Fruit fly (Drosophila melanogaster): ENCODE measurements around the gene CG14313.

The CG14313 gene

DNA sequence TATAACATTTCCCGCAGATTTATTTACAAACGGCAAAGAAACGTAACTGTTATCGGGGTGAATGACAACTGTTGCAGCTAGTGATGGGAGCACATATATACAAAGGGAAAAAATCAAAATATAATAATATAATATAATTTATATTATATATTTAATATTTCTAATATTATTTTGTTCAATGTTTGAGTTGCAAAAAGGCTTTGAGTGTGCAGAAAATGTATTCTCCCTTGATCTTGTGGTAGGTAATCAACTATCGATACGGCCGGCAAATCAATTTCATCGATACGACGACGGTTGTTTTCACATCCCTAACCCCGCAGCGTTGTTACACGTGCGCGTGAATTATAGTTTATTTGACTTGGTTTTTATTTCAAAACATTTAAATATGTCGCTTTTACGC lies 31.7 kb upstream of the CG14313 start, which contains the start of the genes mTerf5 and Non3:
Gene mTerf5 (minus strand): TSS at position 249 of the 400 bp plus-strand sequence.
Gene Non3 (plus strand): TSS at position 289 of the 400 bp plus-strand sequence.
- TF ChIP-seq fd102C (GFP tag; optimal IDR thresholded peaks at IDR 0.05), result no peak
- peak; percentile 29; the same call in 1 of the 2 replicates for TF ChIP-seq sisA (GFP tag; IDR thresholded peaks at IDR 0.05)
- TF ChIP-seq Hand (GFP tag; optimal IDR thresholded peaks at IDR 0.05), result no peak
- peak; percentile 63 for TF ChIP-seq CG18262 (tag; optimal IDR thresholded peaks at IDR 0.05)
- TF ChIP-seq Eip74EF (GFP tag; optimal IDR thresholded peaks at IDR 0.05), result no peak
- TF ChIP-seq Dfd (GFP tag; optimal IDR thresholded peaks at IDR 0.05), result no peak
- no peak for TF ChIP-seq pnt (GFP tag; optimal IDR thresholded peaks at IDR 0.05)
- no peak for TF ChIP-seq D19B (GFP tag; optimal IDR thresholded peaks at IDR 0.05)
- peak; percentile 72 for TF ChIP-seq nerfin-2 (GFP tag; IDR thresholded peaks at IDR 0.05; ENCODE audit: partially characterized antibody)
- TF ChIP-seq Bgb (GFP tag; IDR thresholded peaks at IDR 0.05; ENCODE audit: partially characterized antibody), result peak; percentile 85
- TF ChIP-seq otp (GFP tag; IDR thresholded peaks at IDR 0.05), result no peak
- no peak for TF ChIP-seq prd (optimal IDR thresholded peaks at IDR 0.05)
- peak; percentile 66 for TF ChIP-seq prd (GFP tag; IDR thresholded peaks at IDR 0.05)
- peak; percentile 18 for TF ChIP-seq Myb (GFP tag; optimal IDR thresholded peaks at IDR 0.05)
- TF ChIP-seq cas (GFP tag; IDR thresholded peaks at IDR 0.05), result no peak
- TF ChIP-seq ems (GFP tag; optimal IDR thresholded peaks at IDR 0.05), result no peak
- peak; percentile 70 for TF ChIP-seq Med (GFP tag)
- no peak for TF ChIP-seq CG14050 (GFP tag; IDR thresholded peaks at IDR 0.05)
- peak; percentile 51 for TF ChIP-seq CG17328 (GFP tag; IDR thresholded peaks at IDR 0.05)
- TF ChIP-seq schlank (tag; optimal IDR thresholded peaks at IDR 0.05), result no peak
- TF ChIP-seq ro (GFP tag; IDR thresholded peaks at IDR 0.05), result no peak
- TF ChIP-seq esg (GFP tag; conservative IDR thresholded peaks at IDR 0.05), result peak; percentile 55
- TF ChIP-seq CoRest (tag; optimal IDR thresholded peaks at IDR 0.05), result peak; percentile 69
- no peak for TF ChIP-seq Atf3 (GFP tag; optimal IDR thresholded peaks at IDR 0.05)
- 0 out of 2 replicates have a peak, but pooled peaks have one; percentile 43 for TF ChIP-seq CG42726 (GFP tag; IDR thresholded peaks at IDR 0.05; ENCODE audit: partially characterized antibody)
- TF ChIP-seq Hmx (GFP tag; optimal IDR thresholded peaks at IDR 0.05), result no peak
- no peak for TF ChIP-seq yki (optimal IDR thresholded peaks at IDR 0.05)
- peak; percentile 75 for TF ChIP-seq CG8924 (tag; optimal IDR thresholded peaks at IDR 0.05)
- TF ChIP-seq Nf-YA (GFP tag; IDR thresholded peaks at IDR 0.05), result no peak
- peak; percentile 15 for TF ChIP-seq Fer2 (tag; optimal IDR thresholded peaks at IDR 0.05)
- TF ChIP-seq bab2 (GFP tag; optimal IDR thresholded peaks at IDR 0.05), result peak; percentile 38
- peak; percentile 90 for TF ChIP-seq CG34224 (GFP tag; IDR thresholded peaks at IDR 0.05; ENCODE audit: partially characterized antibody)
- peak; percentile 72; the same call in 1 of the 2 replicates for TF ChIP-seq bbx (GFP tag; IDR thresholded peaks at IDR 0.05; ENCODE audit: partially characterized antibody)
- TF ChIP-seq seq (GFP tag; IDR thresholded peaks at IDR 0.05), result no peak
- TF ChIP-seq dmrt99B (tag; optimal IDR thresholded peaks at IDR 0.05), result no peak
- TF ChIP-seq Doc2 (GFP tag; IDR thresholded peaks at IDR 0.05), result no peak
- TF ChIP-seq sug (tag; optimal IDR thresholded peaks at IDR 0.05), result peak; percentile 62
- TF ChIP-seq Dek (tag; optimal IDR thresholded peaks at IDR 0.05), result peak; percentile 36
- no peak for TF ChIP-seq CG10321 (GFP tag; IDR thresholded peaks at IDR 0.05)
- peak; percentile 6 for TF ChIP-seq Sry-β (GFP tag; optimal IDR thresholded peaks at IDR 0.05)
- TF ChIP-seq cg (GFP tag; optimal IDR thresholded peaks at IDR 0.05), result no peak
- no peak for TF ChIP-seq danr (GFP tag; IDR thresholded peaks at IDR 0.05)
- TF ChIP-seq ap (GFP tag; IDR thresholded peaks at IDR 0.05), result no peak
- TF ChIP-seq CG43689 (GFP tag; IDR thresholded peaks at IDR 0.05), result 0 out of 2 replicates have a peak, but pooled peaks have one; percentile 12
- peak; percentile 32; the same call in 1 of the 3 replicates for TF ChIP-seq tgo (GFP tag; IDR thresholded peaks at IDR 0.05)
- TF ChIP-seq run (tag; optimal IDR thresholded peaks at IDR 0.05), result no peak
- no peak for TF ChIP-seq Mes4 (GFP tag; optimal IDR thresholded peaks at IDR 0.05)
- TF ChIP-seq CG31388 (GFP tag; optimal IDR thresholded peaks at IDR 0.05), result peak; percentile 10
- TF ChIP-seq Hr39 (optimal IDR thresholded peaks at IDR 0.05), result no peak
- no peak for TF ChIP-seq gt (GFP tag; IDR thresholded peaks at IDR 0.05)
- TF ChIP-seq CG16779 (GFP tag; IDR thresholded peaks at IDR 0.05), result no peak
- TF ChIP-seq CG13296 (GFP tag; optimal IDR thresholded peaks at IDR 0.05), result peak; percentile 68
